Worm (Caenorhabditis elegans) whole organism, L4 larva: ENCODE results near the gene fbxa-184.
A peak's percentile ranks its signal among the peaks of the same experiment; 100 is the strongest.

Experiments used
- ZK337.2 ChIP-seq: fragments of 200-800 bp; sonication (Bioruptor generic); IDR thresholded peaks from 2 replicates; pipeline ENCODE4 v1.3.6; 2022; ENCODE audit warnings: missing genetic modification reagents, missing genetic modification characterization, missing compliant biosample characterization
- fos-1 ChIP-seq: fragments of 150-350 bp; optimal IDR thresholded peaks from 2 replicates; lab custom pipeline; 2014; ENCODE audit warnings: missing biosample characterization, missing genetic modification characterization
- gei-8 ChIP-seq: fragments of 200-800 bp; sonication (Bioruptor generic); optimal IDR thresholded peaks from 2 replicates; lab custom pipeline; 2018; ENCODE audit warnings: mild to moderate bottlenecking, missing genetic modification characterization, missing compliant biosample characterization
- jun-1 ChIP-seq: fragments of 150-350 bp; optimal IDR thresholded peaks from 2 replicates; lab custom pipeline; 2014; ENCODE audit warnings: missing biosample characterization, missing genetic modification reagents, missing genetic modification characterization
- madf-5 ChIP-seq, 2 experiments: fragments of 200-800 bp; sonication (Bioruptor generic); IDR thresholded peaks; 2 replicates each; pipeline ENCODE4 v1.3.6; 2022; ENCODE audit warnings: missing compliant biosample characterization in 2 of 2, missing genetic modification characterization in 2 of 2
- unc-62 ChIP-seq, 3 experiments: fragments of 150-350 bp in 1 of 3; sonication (generic microtip); optimal IDR thresholded peaks in 2 of 3; peaks in 1 of 3; 1 replicate in 1 of 3; 2 replicates in 2 of 3; lab custom pipeline; 2014 to 2017; ENCODE audit warnings: missing biosample characterization in 3 of 3, missing genetic modification characterization in 3 of 3, missing genetic modification reagents in 3 of 3, missing genotype in 1 of 3

DNA sequence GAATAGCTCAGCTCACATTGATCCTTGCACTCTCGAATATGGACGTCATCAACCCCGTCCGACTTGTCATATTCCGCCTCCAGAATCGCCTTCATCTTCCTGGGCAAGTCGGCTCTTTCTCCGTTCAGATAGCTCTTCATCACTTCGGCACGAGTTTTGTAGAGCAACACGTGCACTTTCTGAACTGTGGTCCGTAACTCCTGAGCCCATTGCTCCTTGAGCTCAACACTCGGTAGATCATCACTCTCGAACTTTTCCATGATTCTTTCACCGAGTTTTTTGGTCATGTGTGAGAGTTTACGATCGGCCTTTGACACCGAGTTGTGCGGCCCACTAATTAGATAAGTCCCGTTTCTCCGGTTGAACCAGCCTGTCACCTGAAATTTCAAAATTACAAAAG lies 25.1 kb downstream of the fbxa-184 start:
- TF ChIP-seq unc-62 (GFP tag; optimal IDR thresholded peaks at IDR 0.05 in 1 of 2; lab: Kevin White, UChicago) (peak in 1 of 2 experiments; percentile 96), unc-62 (tag; optimal IDR thresholded peaks at IDR 0.05; lab: Kevin White, UChicago) (no peak), fos-1 (tag; lab: Kevin White, UChicago) (no peak), madf-5 (GFP tag; IDR thresholded peaks at IDR 0.05; lab: Robert Waterston, UW) (no peak), gei-8 (GFP tag; lab: Kevin White, UChicago) (no peak), jun-1 (tag; lab: Kevin White, UChicago) (no peak), ZK337.2 (GFP tag; lab: Robert Waterston, UW) (no peak)
